Worm (Caenorhabditis elegans): ENCODE results near the gene tag-294.

Gene tag-294

DNA sequence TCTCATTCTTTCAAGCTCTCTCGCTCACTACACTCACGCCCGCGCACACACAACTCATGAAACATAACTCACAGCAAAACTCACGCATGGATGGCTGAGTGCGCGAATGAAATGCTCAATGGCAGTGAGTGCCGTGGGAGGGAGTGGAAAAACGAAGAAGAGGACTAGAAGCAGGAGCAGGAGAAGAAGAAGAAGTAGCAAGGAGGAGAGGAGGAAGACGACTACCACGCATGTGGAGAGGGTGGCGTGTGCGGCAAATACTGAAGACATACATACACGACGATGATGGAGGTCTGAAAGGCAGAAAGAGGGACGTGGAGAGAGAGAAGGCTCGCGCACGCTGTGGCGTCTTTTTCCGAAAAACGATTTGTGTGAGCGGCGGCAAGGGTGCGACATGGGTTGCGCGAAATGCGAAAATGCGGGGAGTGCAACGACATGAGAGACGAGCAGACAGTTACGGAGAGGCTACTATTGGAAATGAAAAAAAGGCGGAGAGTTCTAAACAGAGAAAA, 34.2 kb downstream of the tag-294 start (continued):
- TF ChIP-seq Y48G9A.11 (GFP tag; IDR thresholded peaks at IDR 0.05) (no peak), aha-1 (tag) (peak; percentile 98), lin-1 (GFP tag; IDR thresholded peaks at IDR 0.05) (no peak), ceh-32 (tag; optimal IDR thresholded peaks at IDR 0.05; ENCODE audit: poor library complexity) (peak; percentile 21), F26F4.8 (GFP tag; conservative IDR thresholded peaks at IDR 0.05) (no peak), ZK546.5 (tag; optimal IDR thresholded peaks at IDR 0.05) (no peak), unc-62 (GFP tag; optimal IDR thresholded peaks at IDR 0.05 in 1 of 2) (peak in 1 of 2 experiments; percentile 94), unc-62 (tag; optimal IDR thresholded peaks at IDR 0.05) (no peak), tag-97 (GFP tag; IDR thresholded peaks at IDR 0.05) (no peak), aly-2 (tag; optimal IDR thresholded peaks at IDR 0.05) (no peak), php-3 (GFP tag; IDR thresholded peaks at IDR 0.05) (no peak), dmd-8 (GFP tag; IDR thresholded peaks at IDR 0.05) (no peak), egl-27 (tag; optimal IDR thresholded peaks at IDR 0.05) (no peak), egl-43 (GFP tag; IDR thresholded peaks at IDR 0.05) (peak; percentile 63), madf-5 (GFP tag; IDR thresholded peaks at IDR 0.05) (no peak), mxl-3 (GFP tag; optimal IDR thresholded peaks at IDR 0.05) (peak; percentile 28), nhr-77 (tag; optimal IDR thresholded peaks at IDR 0.05) (no peak), ctbp-1 (GFP tag; IDR thresholded peaks at IDR 0.05) (peak; percentile 83), rbr-2 (tag; optimal IDR thresholded peaks at IDR 0.05) (peak; percentile 86), zag-1 (tag; optimal IDR thresholded peaks at IDR 0.05) (peak; percentile 13), ceh-62 (tag; optimal IDR thresholded peaks at IDR 0.05) (no peak), snpc-4 (tag; optimal IDR thresholded peaks at IDR 0.05) (no peak), lin-39 (tag; optimal IDR thresholded peaks at IDR 0.05) (no peak), T26A8.4 (GFP tag; IDR thresholded peaks at IDR 0.05) (no peak), nhr-48 (tag; optimal IDR thresholded peaks at IDR 0.05) (peak; percentile 42), skn-1 (tag; optimal IDR thresholded peaks at IDR 0.05) (no peak), zip-2 (tag; optimal IDR thresholded peaks at IDR 0.05) (no peak), ceh-82 (tag; optimal IDR thresholded peaks at IDR 0.05) (no peak), ztf-11 (tag; optimal IDR thresholded peaks at IDR 0.05) (no peak), spr-3 (GFP tag; optimal IDR thresholded peaks at IDR 0.05) (no peak), lim-7 (GFP tag; IDR thresholded peaks at IDR 0.05) (no peak), tra-1 (GFP tag; IDR thresholded peaks at IDR 0.05) (no peak), madf-9 (GFP tag; conservative IDR thresholded peaks at IDR 0.05) (no peak), daf-8 (GFP tag; IDR thresholded peaks at IDR 0.05) (no peak), arid-1 (GFP tag; conservative IDR thresholded peaks at IDR 0.05) (no peak), fkh-10 (GFP tag; optimal IDR thresholded peaks at IDR 0.05) (no peak), ceh-28 (tag; optimal IDR thresholded peaks at IDR 0.05) (no peak), ces-1 (GFP tag; optimal IDR thresholded peaks at IDR 0.05) (no peak), nhr-28 (tag; optimal IDR thresholded peaks at IDR 0.05) (no peak), F37D6.2 (tag; optimal IDR thresholded peaks at IDR 0.05) (peak; percentile 76)

ce11 chrX:5726160-5726559, 37.0 kb downstream of the tag-294 start:
- no peak for TF ChIP-seq T26A8.4 (GFP tag; IDR thresholded peaks at IDR 0.05)
- peak; percentile 60; the same call in 1 of the 2 replicates for TF ChIP-seq egl-43 (GFP tag; IDR thresholded peaks at IDR 0.05)
- no peak for TF ChIP-seq mes-2 (tag; optimal IDR thresholded peaks at IDR 0.05; ENCODE audit: poor library complexity, severe bottlenecking)
- TF ChIP-seq set-16 (GFP tag; IDR thresholded peaks at IDR 0.05), result peak; percentile 59
- TF ChIP-seq nhr-41 (GFP tag; IDR thresholded peaks at IDR 0.05), result no peak
- no peak for TF ChIP-seq mep-1 (tag; optimal IDR thresholded peaks at IDR 0.05)

All from whole organism, L4 larva.